Worm (Caenorhabditis elegans) whole organism, L2 larva: ENCODE results near the gene K04G11.1.

Experiments
- C34F6.9 ChIP-seq: fragments of 150-350 bp; optimal IDR thresholded peaks from 2 replicates; lab custom pipeline; 2014; ENCODE audit warnings: missing biosample characterization, missing genetic modification characterization
- F13H6.1 ChIP-seq: sonication (generic microtip); optimal IDR thresholded peaks from 2 replicates; lab custom pipeline; 2016; ENCODE audit warnings: missing genetic modification characterization, missing compliant biosample characterization
- R02D3.7 ChIP-seq: fragments of 150-350 bp; optimal IDR thresholded peaks from 2 replicates; lab custom pipeline; 2014; ENCODE audit warnings: missing biosample characterization, missing genetic modification characterization
- Y55F3AM.14 ChIP-seq: fragments of 200-800 bp; sonication (Bioruptor generic); optimal IDR thresholded peaks from 2 replicates; lab custom pipeline; 2018; ENCODE audit warnings: mild to moderate bottlenecking, missing genetic modification characterization, missing compliant biosample characterization
- ZK546.5 ChIP-seq: sonication (generic microtip); optimal IDR thresholded peaks from 2 replicates; lab custom pipeline; 2017; ENCODE audit warnings: missing biosample characterization, missing genetic modification characterization
- alr-1 ChIP-seq: fragments of 150-350 bp; optimal IDR thresholded peaks from 2 replicates; lab custom pipeline; 2014; ENCODE audit warnings: missing biosample characterization, missing genetic modification characterization
- aly-2 ChIP-seq: fragments of 150-350 bp; optimal IDR thresholded peaks from 2 replicates; lab custom pipeline; 2014; ENCODE audit warnings: missing biosample characterization, missing genetic modification characterization
- ama-1 ChIP-seq: fragments of 150-350 bp; optimal IDR thresholded peaks from 2 replicates; lab custom pipeline; 2018; ENCODE audit warnings: inconsistent platforms
- blmp-1 ChIP-seq: sonication (generic microtip); optimal IDR thresholded peaks from 2 replicates; lab custom pipeline; 2017; ENCODE audit warnings: missing genetic modification characterization, mild to moderate bottlenecking, missing compliant biosample characterization, antibody characterized with exemption, moderate library complexity; ENCODE audit not compliant: insufficient read depth
- ceh-16 ChIP-seq: fragments of 150-350 bp; optimal IDR thresholded peaks from 2 replicates; lab custom pipeline; 2014; ENCODE audit warnings: missing biosample characterization, missing genetic modification characterization
- ceh-82 ChIP-seq: fragments of 150-350 bp; optimal IDR thresholded peaks from 2 replicates; lab custom pipeline; 2014; ENCODE audit warnings: missing biosample characterization, missing genetic modification characterization
- crh-2 ChIP-seq: sonication (generic microtip); optimal IDR thresholded peaks from 2 replicates; lab custom pipeline; 2017; ENCODE audit warnings: missing biosample characterization, missing genetic modification characterization
- dmd-4 ChIP-seq: sonication (generic microtip); optimal IDR thresholded peaks from 2 replicates; lab custom pipeline; 2017; ENCODE audit warnings: missing biosample characterization, missing genetic modification characterization
- egl-27 ChIP-seq: sonication (generic microtip); optimal IDR thresholded peaks from 3 replicates; lab custom pipeline; 2017; ENCODE audit warnings: missing biosample characterization, missing genetic modification reagents, missing genetic modification characterization
- elt-1 ChIP-seq: fragments of 150-350 bp; optimal IDR thresholded peaks from 2 replicates; lab custom pipeline; 2014; ENCODE audit warnings: missing biosample characterization, missing genetic modification characterization
- elt-3 ChIP-seq: sonication (generic microtip); optimal IDR thresholded peaks from 2 replicates; lab custom pipeline; 2017; ENCODE audit warnings: missing biosample characterization, missing genetic modification characterization
- fos-1 ChIP-seq: fragments of 150-350 bp; optimal IDR thresholded peaks from 2 replicates; lab custom pipeline; 2014; ENCODE audit warnings: missing biosample characterization, missing genetic modification characterization
- gmeb-1 ChIP-seq: fragments of 150-350 bp; optimal IDR thresholded peaks from 2 replicates; lab custom pipeline; 2014; ENCODE audit warnings: missing biosample characterization, missing genetic modification characterization
- lin-11 ChIP-seq: fragments of 150-350 bp; sonication (generic microtip); optimal IDR thresholded peaks from 2 replicates; lab custom pipeline; 2014; ENCODE audit warnings: missing biosample characterization, missing genetic modification characterization, inconsistent platforms, mixed read lengths
- lin-13 ChIP-seq: fragments of 150-350 bp; optimal IDR thresholded peaks from 2 replicates; lab custom pipeline; 2014; ENCODE audit warnings: missing biosample characterization, missing genetic modification reagents, missing genetic modification characterization
- lin-39 ChIP-seq: fragments of 150-350 bp; optimal IDR thresholded peaks from 2 replicates; lab custom pipeline; 2014; ENCODE audit warnings: missing biosample characterization, missing genetic modification reagents, missing genetic modification characterization
- lsy-2 ChIP-seq, 2 experiments: fragments of 150-350 bp in 1 of 2; sonication (generic microtip) in 1 of 2; optimal IDR thresholded peaks; 2 replicates each; lab custom pipeline; 2014 to 2017; ENCODE audit warnings: missing biosample characterization in 2 of 2, missing genetic modification characterization in 2 of 2
- mab-5 ChIP-seq: fragments of 150-350 bp; optimal IDR thresholded peaks from 2 replicates; lab custom pipeline; 2014; ENCODE audit warnings: missing biosample characterization, missing genetic modification characterization
- mbf-1 ChIP-seq: sonication (generic microtip); optimal IDR thresholded peaks from 2 replicates; lab custom pipeline; 2017; ENCODE audit warnings: missing biosample characterization, missing genetic modification characterization
- mdl-1 ChIP-seq, 2 experiments: fragments of 150-350 bp in 1 of 2; sonication (generic microtip) in 1 of 2; optimal IDR thresholded peaks; 2 replicates each; lab custom pipeline; 2017; ENCODE audit warnings: missing biosample characterization in 2 of 2, missing genetic modification characterization in 2 of 2
- nhr-10 ChIP-seq: sonication (generic microtip); optimal IDR thresholded peaks from 2 replicates; lab custom pipeline; 2017; ENCODE audit warnings: missing biosample characterization, missing genetic modification characterization
- nhr-11 ChIP-seq: fragments of 150-350 bp; optimal IDR thresholded peaks from 2 replicates; lab custom pipeline; 2014; ENCODE audit warnings: missing biosample characterization, missing genetic modification characterization
- nhr-12 ChIP-seq: fragments of 150-350 bp; optimal IDR thresholded peaks from 2 replicates; lab custom pipeline; 2014; ENCODE audit warnings: missing biosample characterization, missing genetic modification characterization
- nhr-129 ChIP-seq: fragments of 150-350 bp; optimal IDR thresholded peaks from 2 replicates; lab custom pipeline; 2014; ENCODE audit warnings: missing biosample characterization, missing genetic modification characterization
- nhr-21 ChIP-seq: fragments of 150-350 bp; optimal IDR thresholded peaks from 2 replicates; lab custom pipeline; 2014; ENCODE audit warnings: missing biosample characterization, missing genetic modification characterization
- nhr-23 ChIP-seq: fragments of 150-350 bp; optimal IDR thresholded peaks from 2 replicates; lab custom pipeline; 2014; ENCODE audit warnings: missing biosample characterization, missing genetic modification reagents, missing genetic modification characterization
- nhr-237 ChIP-seq: fragments of 150-350 bp; optimal IDR thresholded peaks from 2 replicates; lab custom pipeline; 2014; ENCODE audit warnings: missing biosample characterization, missing genetic modification characterization
- nhr-25 ChIP-seq: fragments of 150-350 bp; sonication (generic microtip); optimal IDR thresholded peaks from 3 replicates; lab custom pipeline; 2014; ENCODE audit warnings: missing biosample characterization, missing genetic modification characterization
- nhr-6 ChIP-seq: fragments of 150-350 bp; optimal IDR thresholded peaks from 2 replicates; lab custom pipeline; 2014; ENCODE audit warnings: missing biosample characterization, missing genetic modification characterization
- nhr-77 ChIP-seq: fragments of 150-350 bp; optimal IDR thresholded peaks from 2 replicates; lab custom pipeline; 2014; ENCODE audit warnings: missing biosample characterization, missing genetic modification characterization
- peb-1 ChIP-seq: fragments of 150-350 bp; optimal IDR thresholded peaks from 2 replicates; lab custom pipeline; 2014; ENCODE audit warnings: missing biosample characterization, missing genetic modification characterization
- sem-4 ChIP-seq: fragments of 150-350 bp; optimal IDR thresholded peaks from 2 replicates; lab custom pipeline; 2014; ENCODE audit warnings: missing biosample characterization, missing genetic modification reagents, missing genetic modification characterization
- skn-1 ChIP-seq: sonication (generic microtip); optimal IDR thresholded peaks from 2 replicates; lab custom pipeline; 2017; ENCODE audit warnings: missing biosample characterization, missing genetic modification characterization
- sma-3 ChIP-seq: sonication (generic microtip); optimal IDR thresholded peaks from 2 replicates; lab custom pipeline; 2016; ENCODE audit warnings: missing genetic modification reagents, missing genetic modification characterization, missing compliant biosample characterization
- sma-9 ChIP-seq, 2 experiments: fragments of 150-350 bp in 1 of 2; sonication (generic microtip) in 1 of 2; optimal IDR thresholded peaks; 2 replicates each; lab custom pipeline; 2014 to 2016; ENCODE audit warnings: missing genetic modification characterization in 2 of 2, mild to moderate bottlenecking in 1 of 2, missing biosample characterization in 1 of 2, missing compliant biosample characterization in 1 of 2, missing genetic modification reagents in 1 of 2, moderate library complexity in 1 of 2
- snpc-4 ChIP-seq: fragments of 150-350 bp; optimal IDR thresholded peaks from 2 replicates; lab custom pipeline; 2014; ENCODE audit warnings: missing biosample characterization, missing genetic modification characterization
- unc-39 ChIP-seq: fragments of 150-350 bp; optimal IDR thresholded peaks from 2 replicates; lab custom pipeline; 2014; ENCODE audit warnings: missing biosample characterization, missing genetic modification characterization
- unc-55 ChIP-seq: fragments of 150-350 bp; sonication (generic microtip); optimal IDR thresholded peaks from 3 replicates; lab custom pipeline; 2014; ENCODE audit warnings: missing biosample characterization, missing genetic modification reagents, missing genetic modification characterization
- unc-62 ChIP-seq: fragments of 150-350 bp; optimal IDR thresholded peaks from 2 replicates; lab custom pipeline; 2014; ENCODE audit warnings: missing biosample characterization, missing genetic modification reagents, missing genetic modification characterization
- zag-1 ChIP-seq: fragments of 150-350 bp; optimal IDR thresholded peaks from 2 replicates; lab custom pipeline; 2014; ENCODE audit warnings: missing biosample characterization, missing genetic modification characterization
- ztf-1 ChIP-seq: fragments of 200-800 bp; sonication (Bioruptor generic); conservative IDR thresholded peaks from 2 replicates; pipeline ENCODE4 v1.3.6; 2022; ENCODE audit warnings: missing genetic modification characterization, missing compliant biosample characterization
- ztf-11 ChIP-seq: sonication (generic microtip); optimal IDR thresholded peaks from 2 replicates; lab custom pipeline; 2017; ENCODE audit warnings: missing biosample characterization, missing genetic modification characterization
- ztf-4 ChIP-seq: fragments of 150-350 bp; optimal IDR thresholded peaks from 2 replicates; lab custom pipeline; 2014; ENCODE audit warnings: missing biosample characterization, missing genetic modification characterization

Gene K04G11.1

DNA sequence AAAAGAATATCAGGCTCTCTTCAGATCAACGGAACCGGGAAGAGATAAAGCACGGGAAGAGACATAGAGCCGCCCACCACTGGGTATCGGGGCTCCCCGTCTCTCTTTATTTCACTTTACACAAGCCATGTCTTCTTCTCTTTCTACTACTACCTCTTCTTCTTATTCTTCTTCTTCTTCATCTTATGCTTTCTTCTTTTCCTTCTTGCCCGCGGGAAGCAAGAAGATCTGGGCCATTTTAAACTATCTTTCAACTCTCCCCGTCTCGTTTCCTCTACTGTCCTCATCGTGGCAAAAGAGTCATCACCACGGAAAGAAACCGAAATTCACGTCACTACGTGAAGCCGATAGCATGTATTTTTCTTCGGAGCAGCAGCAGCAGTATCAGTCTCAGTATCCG lies 42.7 kb upstream of the K04G11.1 start:
- peak; percentile 47 for TF ChIP-seq nhr-129 (tag; lab: Kevin White, UChicago)
- peak; percentile 18 for TF ChIP-seq ztf-4
- peak; percentile 65 for TF ChIP-seq sma-9 (GFP tag; optimal IDR thresholded peaks at IDR 0.05; lab: Kevin White, UChicago)
- no peak for TF ChIP-seq sma-9 (tag; optimal IDR thresholded peaks at IDR 0.05; lab: Kevin White, UChicago)
- peak in 1 of 2 experiments; percentile 9 for TF ChIP-seq lsy-2 (tag; optimal IDR thresholded peaks at IDR 0.05; lab: Kevin White, UChicago)
- TF ChIP-seq mdl-1 (tag; optimal IDR thresholded peaks at IDR 0.05; lab: Kevin White, UChicago), result no peak
- TF ChIP-seq ztf-1 (GFP tag; lab: Robert Waterston, UW), result no peak
- TF ChIP-seq ceh-82, result no peak
- no peak for TF ChIP-seq nhr-10 (tag; lab: Kevin White, UChicago)
- peak; percentile 77 for TF ChIP-seq F13H6.1 (tag; lab: Kevin White, UChicago)
- TF ChIP-seq sma-3 (GFP tag; lab: Kevin White, UChicago), result no peak
- peak; percentile 15 for TF ChIP-seq sem-4 (tag; lab: Kevin White, UChicago)

DNA sequence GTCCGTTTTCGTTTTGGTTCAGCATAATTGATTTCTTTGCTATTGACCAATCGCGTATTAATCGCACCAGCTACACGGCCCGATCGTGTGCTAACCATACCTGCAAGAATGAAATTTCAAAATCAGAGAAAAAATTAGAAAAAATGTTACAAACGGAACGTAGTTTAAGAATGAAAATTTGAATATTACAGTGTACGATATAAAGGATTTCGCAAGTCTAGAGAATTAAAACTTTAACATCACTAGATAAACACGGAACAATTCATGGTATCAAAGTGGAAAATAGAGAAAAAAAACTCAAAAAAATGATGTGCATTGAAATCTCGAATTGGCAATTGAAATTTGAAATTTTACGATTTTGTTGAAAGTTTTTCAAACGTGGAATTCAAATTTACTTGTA lies 38.8 kb upstream of the K04G11.1 start, which contains the start of gene madd-3:
TSS of gene madd-3 (minus strand) at position 101 of the 400 bp plus-strand sequence.
- no peak for TF ChIP-seq lsy-2 (tag; optimal IDR thresholded peaks at IDR 0.05; lab: Kevin White, UChicago)
- no peak for TF ChIP-seq elt-3 (tag; lab: Kevin White, UChicago)
- TF ChIP-seq ztf-4, result no peak
- TF ChIP-seq F13H6.1 (tag; lab: Kevin White, UChicago), result no peak

DNA sequence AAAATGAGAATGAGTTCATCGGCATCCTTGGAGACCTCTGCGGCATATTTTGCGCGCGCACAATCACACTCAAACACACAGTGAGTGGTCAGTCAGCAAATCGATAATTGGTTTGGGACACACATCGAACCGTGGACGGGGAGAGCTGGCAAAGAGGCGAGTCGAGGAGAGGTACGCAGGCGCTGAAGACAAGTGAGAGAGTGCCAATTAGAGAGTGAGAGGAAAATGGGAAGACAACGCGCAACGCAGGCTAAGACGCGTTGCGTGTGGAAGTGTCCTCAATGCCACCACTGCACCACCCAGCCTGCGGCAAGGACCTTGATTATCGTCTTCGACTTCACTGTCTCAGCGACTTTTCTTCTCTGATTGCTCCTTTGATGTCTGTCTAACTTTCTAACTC lies 38.1 kb upstream of the K04G11.1 start:
- TF ChIP-seq lin-39 (tag; lab: Kevin White, UChicago), result no peak
- TF ChIP-seq ztf-11 (tag; lab: Kevin White, UChicago), result no peak
- TF ChIP-seq aly-2 (tag; lab: Kevin White, UChicago), result no peak
- no peak for TF ChIP-seq ceh-16 (tag; lab: Kevin White, UChicago)
- TF ChIP-seq nhr-237 (tag; lab: Kevin White, UChicago), result no peak
- TF ChIP-seq ama-1, result no peak
- TF ChIP-seq C34F6.9 (tag; lab: Kevin White, UChicago), result peak; percentile 87
- peak; percentile 80 for TF ChIP-seq peb-1 (tag; lab: Kevin White, UChicago)
- TF ChIP-seq R02D3.7 (tag; lab: Kevin White, UChicago), result no peak
- TF ChIP-seq nhr-77 (tag; lab: Kevin White, UChicago), result no peak
- peak; percentile 28 for TF ChIP-seq ztf-4
- no peak for TF ChIP-seq nhr-21
- peak; percentile 43 for TF ChIP-seq sma-3 (GFP tag; lab: Kevin White, UChicago)
- no peak for TF ChIP-seq unc-39 (tag; lab: Kevin White, UChicago)
- TF ChIP-seq unc-62, result no peak
- TF ChIP-seq ztf-1 (GFP tag; lab: Robert Waterston, UW), result no peak
- no peak for TF ChIP-seq blmp-1
- TF ChIP-seq dmd-4 (tag; lab: Kevin White, UChicago), result no peak
- TF ChIP-seq skn-1 (tag; lab: Kevin White, UChicago), result no peak
- peak; percentile 62 for TF ChIP-seq egl-27 (tag; lab: Kevin White, UChicago)
- TF ChIP-seq ZK546.5 (tag; lab: Kevin White, UChicago), result no peak
- no peak for TF ChIP-seq alr-1 (tag; lab: Kevin White, UChicago)
- TF ChIP-seq nhr-129 (tag; lab: Kevin White, UChicago), result peak; percentile 91
- TF ChIP-seq lin-13 (GFP tag; lab: Kevin White, UChicago), result peak; percentile 78
- TF ChIP-seq zag-1, result peak; percentile 46
- no peak for TF ChIP-seq nhr-12 (tag; lab: Kevin White, UChicago)
- peak; percentile 52 for TF ChIP-seq nhr-25 (tag; lab: Kevin White, UChicago)
- no peak for TF ChIP-seq nhr-11 (tag; lab: Kevin White, UChicago)
- no peak for TF ChIP-seq nhr-10 (tag; lab: Kevin White, UChicago)
- no peak for TF ChIP-seq nhr-23
- peak; percentile 89 for TF ChIP-seq F13H6.1 (tag; lab: Kevin White, UChicago)
- TF ChIP-seq nhr-6 (tag; lab: Kevin White, UChicago), result no peak
- peak; percentile 83 for TF ChIP-seq crh-2 (tag; lab: Kevin White, UChicago)
- peak; percentile 63 for TF ChIP-seq gmeb-1 (tag; lab: Kevin White, UChicago)
- TF ChIP-seq unc-55, result peak; percentile 83
- TF ChIP-seq mdl-1 (tag; optimal IDR thresholded peaks at IDR 0.05; lab: Kevin White, UChicago), result peak; percentile 35 to 50
- TF ChIP-seq lsy-2 (tag; optimal IDR thresholded peaks at IDR 0.05; lab: Kevin White, UChicago), result peak in 1 of 2 experiments; percentile 67
- TF ChIP-seq ceh-82, result no peak
- no peak for TF ChIP-seq mbf-1 (tag; lab: Kevin White, UChicago)
- peak; percentile 13 for TF ChIP-seq fos-1 (tag; lab: Kevin White, UChicago)
- TF ChIP-seq Y55F3AM.14, result no peak
- peak; percentile 44 for TF ChIP-seq mab-5 (tag; lab: Kevin White, UChicago)
- no peak for TF ChIP-seq elt-3 (tag; lab: Kevin White, UChicago)
- peak; percentile 25 for TF ChIP-seq lin-11 (tag; lab: Kevin White, UChicago)
- peak; percentile 55 for TF ChIP-seq snpc-4
- peak; percentile 79 for TF ChIP-seq sma-9 (GFP tag; optimal IDR thresholded peaks at IDR 0.05; lab: Kevin White, UChicago)
- TF ChIP-seq sma-9 (tag; optimal IDR thresholded peaks at IDR 0.05; lab: Kevin White, UChicago), result no peak
- no peak for TF ChIP-seq elt-1 (tag; lab: Kevin White, UChicago)
- TF ChIP-seq sem-4 (tag; lab: Kevin White, UChicago), result peak; percentile 47
